Fruit fly (Drosophila melanogaster) whole organism, embryonic: ENCODE results near the gene CG43894.
A peak's percentile ranks its signal among the peaks of the same experiment; 100 is the strongest.

Experiments
- Adf1 ChIP-seq: fragments of 200-800 bp; sonication (Bioruptor generic); IDR thresholded peaks from 2 replicates; pipeline ENCODE4 v1.3.6; 2022; ENCODE audit warnings: missing biosample characterization, missing genetic modification characterization
- Awh ChIP-seq: fragments of 200-800 bp; sonication (Bioruptor generic); IDR thresholded peaks from 2 replicates; pipeline ENCODE4, ENCODE4 v1.3.6; 2022; ENCODE audit warnings: missing biosample characterization, missing genetic modification characterization
- B-H2 ChIP-seq: fragments of 200-800 bp; sonication (Bioruptor generic); optimal IDR thresholded peaks from 2 replicates; lab custom pipeline; 2018; ENCODE audit warnings: missing biosample characterization, mild to moderate bottlenecking, missing genetic modification characterization
- CG11093 ChIP-seq: fragments of 200-800 bp; sonication (Bioruptor generic); IDR thresholded peaks from 3 replicates; pipeline ENCODE4 v1.3.6; 2022; ENCODE audit warnings: missing biosample characterization, missing genetic modification characterization
- CG12071 ChIP-seq: fragments of 200-800 bp; sonication (Bioruptor generic); optimal IDR thresholded peaks from 3 replicates; lab custom pipeline; 2018; ENCODE audit warnings: missing biosample characterization, mild to moderate bottlenecking, missing genetic modification characterization
- CG13775 ChIP-seq: fragments of 200-800 bp; sonication (Bioruptor generic); optimal IDR thresholded peaks from 3 replicates; lab custom pipeline; 2017; ENCODE audit warnings: missing biosample characterization, mild to moderate bottlenecking, missing genetic modification characterization
- CG1529 ChIP-seq: fragments of 200-800 bp; sonication (Bioruptor generic); optimal IDR thresholded peaks from 3 replicates; lab custom pipeline; 2018; ENCODE audit warnings: missing biosample characterization, missing genetic modification characterization
- CG17802 ChIP-seq: fragments of 200-800 bp; sonication (Bioruptor generic); optimal IDR thresholded peaks from 2 replicates; lab custom pipeline; 2018; ENCODE audit warnings: missing biosample characterization, mild to moderate bottlenecking, missing genetic modification characterization, moderate library complexity
- CG17829 ChIP-seq: fragments of 200-800 bp; optimal IDR thresholded peaks from 2 replicates; lab custom pipeline; 2019; ENCODE audit warnings: missing biosample characterization, mild to moderate bottlenecking, missing genetic modification characterization, moderate library complexity
- CG18599 ChIP-seq: fragments of 200-800 bp; sonication (Bioruptor generic); optimal IDR thresholded peaks from 3 replicates; lab custom pipeline; 2017; ENCODE audit warnings: missing biosample characterization, missing genetic modification characterization, mild to moderate bottlenecking, moderate library complexity, missing genetic modification reagents
- CG18619 ChIP-seq: fragments of 200-800 bp; sonication (Bioruptor generic); optimal IDR thresholded peaks from 3 replicates; lab custom pipeline; 2017; ENCODE audit warnings: missing biosample characterization, mild to moderate bottlenecking, missing genetic modification characterization
- CG2116 ChIP-seq: fragments of 200-800 bp; sonication (Bioruptor generic); optimal IDR thresholded peaks from 3 replicates; lab custom pipeline; 2018; ENCODE audit warnings: missing biosample characterization, mild to moderate bottlenecking, missing genetic modification characterization
- CG2129 ChIP-seq: fragments of 200-800 bp; sonication (Bioruptor generic); IDR thresholded peaks from 2 replicates; pipeline ENCODE4 v1.3.6; 2022; ENCODE audit warnings: missing biosample characterization, missing genetic modification characterization; ENCODE audit not compliant: partially characterized antibody
- CG3281 ChIP-seq: fragments of 200-800 bp; sonication (Bioruptor generic); optimal IDR thresholded peaks from 3 replicates; lab custom pipeline; 2017; ENCODE audit warnings: missing biosample characterization, mild to moderate bottlenecking, missing genetic modification characterization
- CG4424 ChIP-seq: fragments of 200-800 bp; sonication (Bioruptor generic); optimal IDR thresholded peaks from 3 replicates; lab custom pipeline; 2016; ENCODE audit warnings: missing biosample characterization, missing genetic modification characterization
- CG6689 ChIP-seq: fragments of 200-800 bp; sonication (Bioruptor generic); IDR thresholded peaks from 2 replicates; pipeline ENCODE4 v1.3.6; 2022; ENCODE audit warnings: missing biosample characterization, missing genetic modification characterization
- CG8359 ChIP-seq: fragments of 200-800 bp; sonication (Bioruptor generic); optimal IDR thresholded peaks from 2 replicates; lab custom pipeline; 2017; ENCODE audit warnings: missing biosample characterization, mild to moderate bottlenecking, missing genetic modification characterization, borderline replicate concordance
- CG9437 ChIP-seq: fragments of 200-800 bp; sonication (Bioruptor generic); optimal IDR thresholded peaks from 2 replicates; lab custom pipeline; 2018; ENCODE audit warnings: missing biosample characterization, mild to moderate bottlenecking, missing genetic modification characterization
- CoRest ChIP-seq: fragments of 200-800 bp; sonication (Bioruptor generic); optimal IDR thresholded peaks from 3 replicates; lab custom pipeline; 2018; ENCODE audit warnings: missing biosample characterization, mild to moderate bottlenecking, missing genetic modification characterization, moderate library complexity
- Dek ChIP-seq: fragments of 200-800 bp; sonication (Bioruptor generic); optimal IDR thresholded peaks from 3 replicates; lab custom pipeline; 2019; ENCODE audit warnings: missing biosample characterization, mild to moderate bottlenecking, missing genetic modification characterization, moderate library complexity
- Ets97D ChIP-seq: fragments of 200-800 bp; sonication (Bioruptor generic); optimal IDR thresholded peaks from 3 replicates; lab custom pipeline; 2016; ENCODE audit warnings: missing biosample characterization, missing genetic modification characterization
- Fer2 ChIP-seq: fragments of 200-800 bp; sonication (Bioruptor generic); optimal IDR thresholded peaks from 2 replicates; lab custom pipeline; 2018; ENCODE audit warnings: missing biosample characterization, mild to moderate bottlenecking, missing genetic modification characterization, moderate library complexity
- HLH4C ChIP-seq: fragments of 200-800 bp; sonication (Bioruptor generic); IDR thresholded peaks from 3 replicates; pipeline ENCODE4 v1.3.6; 2022; ENCODE audit warnings: missing biosample characterization, missing genetic modification characterization; ENCODE audit not compliant: partially characterized antibody
- Hey ChIP-seq: fragments of 200-800 bp; sonication (Bioruptor generic); optimal IDR thresholded peaks from 3 replicates; lab custom pipeline; 2018; ENCODE audit warnings: missing biosample characterization, mild to moderate bottlenecking, missing genetic modification characterization
- PHDP ChIP-seq: fragments of 200-800 bp; sonication (Bioruptor generic); optimal IDR thresholded peaks from 3 replicates; lab custom pipeline; 2018; ENCODE audit warnings: missing biosample characterization, mild to moderate bottlenecking, missing genetic modification characterization, moderate library complexity
- Six4 ChIP-seq: fragments of 200-800 bp; sonication (Bioruptor generic); optimal IDR thresholded peaks from 2 replicates; lab custom pipeline; 2016; ENCODE audit warnings: missing biosample characterization, missing genetic modification characterization
- Ssrp ChIP-seq: fragments of 200-800 bp; sonication (Bioruptor generic); optimal IDR thresholded peaks from 2 replicates; lab custom pipeline; 2018; ENCODE audit warnings: missing biosample characterization, mild to moderate bottlenecking, missing genetic modification characterization, moderate library complexity
- ap ChIP-seq: fragments of 200-800 bp; sonication (Bioruptor generic); IDR thresholded peaks from 2 replicates; pipeline ENCODE4 v1.3.6; 2022; ENCODE audit warnings: missing biosample characterization, missing genetic modification characterization
- bcd ChIP-seq: fragments of 200-800 bp; sonication (Bioruptor generic); optimal IDR thresholded peaks from 2 replicates; lab custom pipeline; 2017; ENCODE audit warnings: missing biosample characterization, mild to moderate bottlenecking, missing genetic modification characterization
- danr ChIP-seq: fragments of 200-800 bp; sonication (Bioruptor generic); IDR thresholded peaks from 2 replicates; pipeline ENCODE4 v1.3.6; 2022; ENCODE audit warnings: missing biosample characterization, missing genetic modification characterization
- dpn ChIP-seq, 2 experiments: fragments of 200-800 bp; sonication (Bioruptor generic); optimal IDR thresholded peaks; 3 replicates each; lab custom pipeline; 2016; ENCODE audit warnings: missing biosample characterization in 2 of 2, missing genetic modification characterization in 2 of 2
- gro ChIP-seq: fragments of 200-800 bp; sonication (Bioruptor generic); optimal IDR thresholded peaks from 2 replicates; lab custom pipeline; 2016; ENCODE audit warnings: missing biosample characterization, missing genetic modification characterization
- hbn ChIP-seq: fragments of 200-800 bp; sonication (Bioruptor generic); IDR thresholded peaks from 2 replicates; pipeline ENCODE4 v1.3.6; 2022; ENCODE audit warnings: missing biosample characterization, missing genetic modification characterization; ENCODE audit not compliant: partially characterized antibody
- hth ChIP-seq: fragments of >200 bp; optimal IDR thresholded peaks from 2 replicates; lab custom pipeline; 2017; ENCODE audit warnings: inconsistent platforms
- jumu ChIP-seq: fragments of 200-800 bp; sonication (Bioruptor generic); optimal IDR thresholded peaks from 3 replicates; lab custom pipeline; 2016; ENCODE audit warnings: missing biosample characterization, missing genetic modification characterization
- knrl ChIP-seq: fragments of 200-800 bp; sonication (Bioruptor generic); IDR thresholded peaks from 3 replicates; pipeline ENCODE4 v1.3.6; 2022; ENCODE audit warnings: missing biosample characterization, missing genetic modification characterization; ENCODE audit not compliant: partially characterized antibody
- lab ChIP-seq: fragments of 200-800 bp; sonication (Bioruptor generic); optimal IDR thresholded peaks from 3 replicates; lab custom pipeline; 2017; ENCODE audit warnings: missing biosample characterization, missing genetic modification characterization, mild to moderate bottlenecking, moderate library complexity, missing genetic modification reagents
- lbe ChIP-seq: fragments of 200-800 bp; sonication (Bioruptor generic); optimal IDR thresholded peaks from 2 replicates; lab custom pipeline; 2016; ENCODE audit warnings: missing biosample characterization, mild to moderate bottlenecking, missing genetic modification characterization
- mld ChIP-seq: fragments of 200-800 bp; sonication (Bioruptor generic); IDR thresholded peaks from 3 replicates; pipeline ENCODE4 v1.3.6; 2022; ENCODE audit warnings: missing biosample characterization, missing genetic modification characterization; ENCODE audit not compliant: partially characterized antibody
- prd ChIP-seq, 3 experiments: fragments of >200 bp in 2 of 3; fragments of 200-800 bp in 1 of 3; sonication (Bioruptor generic) in 1 of 3; optimal IDR thresholded peaks in 2 of 3; IDR thresholded peaks in 1 of 3; 2 replicates in 2 of 3; 3 replicates in 1 of 3; pipeline versions ENCODE4 v1.3.6 to Lab custom; 2017 to 2022; ENCODE audit warnings: missing biosample characterization in 1 of 3, missing genetic modification characterization in 1 of 3
- pum ChIP-seq: fragments of 200-800 bp; sonication (Bioruptor generic); optimal IDR thresholded peaks from 2 replicates; lab custom pipeline; 2016; ENCODE audit warnings: missing biosample characterization, missing genetic modification characterization
- sc ChIP-seq, 3 experiments: fragments of >200 bp in 2 of 3; fragments of 200-800 bp in 1 of 3; sonication (Bioruptor generic) in 1 of 3; optimal IDR thresholded peaks; 2 replicates in 2 of 3; 3 replicates in 1 of 3; lab custom pipeline; 2017; ENCODE audit warnings: mild to moderate bottlenecking in 1 of 3, missing biosample characterization in 1 of 3, missing genetic modification characterization in 1 of 3, missing genetic modification reagents in 1 of 3
- sd ChIP-seq: fragments of 200-800 bp; sonication (Bioruptor generic); optimal IDR thresholded peaks from 3 replicates; lab custom pipeline; 2018; ENCODE audit warnings: missing biosample characterization, mild to moderate bottlenecking, missing genetic modification characterization, moderate library complexity
- sim ChIP-seq: fragments of 200-800 bp; sonication (Bioruptor generic); IDR thresholded peaks from 2 replicates; pipeline ENCODE4 v1.3.6; 2022; ENCODE audit warnings: missing biosample characterization, missing genetic modification characterization
- slou ChIP-seq: fragments of 200-800 bp; sonication (Bioruptor generic); optimal IDR thresholded peaks from 3 replicates; lab custom pipeline; 2016; ENCODE audit warnings: missing biosample characterization, missing genetic modification characterization
- toy ChIP-seq: fragments of 200-800 bp; sonication (Bioruptor generic); IDR thresholded peaks from 2 replicates; pipeline ENCODE4 v1.3.6; 2022; ENCODE audit warnings: missing biosample characterization, missing genetic modification characterization
- vfl ChIP-seq: fragments of 200-800 bp; sonication (Bioruptor generic); optimal IDR thresholded peaks from 2 replicates; lab custom pipeline; 2016; ENCODE audit warnings: missing biosample characterization, missing genetic modification characterization

Gene CG43894

DNA sequence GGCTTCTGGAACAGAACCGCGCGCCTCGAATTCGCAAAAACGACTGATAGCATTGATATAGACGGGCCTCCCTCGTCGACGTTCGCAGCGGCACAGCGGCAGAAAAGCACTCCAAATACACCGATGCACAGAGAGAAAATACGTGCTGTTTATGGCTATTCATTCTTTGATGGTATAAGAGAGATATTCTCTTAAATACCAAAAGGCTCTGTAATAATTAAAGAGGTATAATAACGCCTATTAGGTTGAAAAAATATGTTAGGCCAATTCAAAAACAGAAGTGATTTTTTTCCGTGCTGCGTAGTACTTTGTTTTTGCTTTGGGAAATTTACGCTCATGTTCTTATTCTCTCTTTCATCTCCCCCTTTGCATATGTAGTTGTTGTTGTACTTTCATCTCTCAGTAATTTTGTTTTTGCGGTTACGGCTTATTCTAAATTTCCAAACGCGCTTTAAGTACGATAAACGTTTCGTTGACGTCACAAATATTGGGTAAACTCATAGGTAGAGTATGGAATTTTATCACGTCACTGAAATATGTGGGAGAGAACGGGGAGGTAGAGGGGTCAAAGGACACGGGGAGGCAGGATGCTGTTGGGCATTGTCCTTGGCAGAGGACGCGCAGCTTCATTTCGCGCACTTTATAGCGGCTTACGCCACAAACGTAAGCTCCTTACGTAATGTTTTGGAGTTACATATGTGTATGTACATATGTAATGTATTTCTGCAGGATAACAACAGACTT lies 46.3 kb upstream of the CG43894 start, which contains the start of gene nebu (continued):
- TF ChIP-seq pum (peak; percentile 91), lab (GFP tag; lab: Kevin White, UChicago) (peak; percentile 99), Ets97D (GFP tag; lab: Kevin White, UChicago) (peak; percentile 88), hth (lab: Kevin White, UChicago) (no peak), CG11093 (GFP tag; lab: Robert Waterston, UW) (peak; percentile 94), hbn (GFP tag; lab: Robert Waterston, UW) (no peak), mld (GFP tag; lab: Robert Waterston, UW) (no peak), bcd (GFP tag; lab: Kevin White, UChicago) (peak; percentile 97), gro (GFP tag; lab: Kevin White, UChicago) (peak; percentile 99), B-H2 (GFP tag; lab: Kevin White, UChicago) (peak; percentile 96), CG2116 (GFP tag; lab: Kevin White, UChicago) (peak; percentile 73), lbe (GFP tag; lab: Kevin White, UChicago) (peak; percentile 97), CG8359 (GFP tag; lab: Kevin White, UChicago) (peak; percentile 63), CG6689 (GFP tag; lab: Robert Waterston, UW) (peak; percentile 94; the same call in 1 of the 2 replicates), CG18599 (peak; percentile 99), CG1529 (GFP tag; lab: Kevin White, UChicago) (peak; percentile 82), knrl (GFP tag; lab: Robert Waterston, UW) (no peak), CG18619 (GFP tag; lab: Kevin White, UChicago) (peak; percentile 96), CG9437 (peak; percentile 95), dpn (GFP tag; optimal IDR thresholded peaks at IDR 0.05; lab: Kevin White, UChicago) (peak; percentile 97), Six4 (peak; percentile 89), jumu (GFP tag; lab: Kevin White, UChicago) (peak; percentile 95), Awh (GFP tag; lab: Robert Waterston, UW) (peak; percentile 96), danr (GFP tag; lab: Robert Waterston, UW) (peak; percentile 95), HLH4C (GFP tag; lab: Robert Waterston, UW) (no peak), Dek (tag; lab: Kevin White, UChicago) (peak; percentile 97), Fer2 (tag; lab: Kevin White, UChicago) (peak; percentile 92), CG17802 (peak; percentile 65), toy (GFP tag; lab: Robert Waterston, UW) (peak; percentile 91), PHDP (tag; lab: Kevin White, UChicago) (peak; percentile 97), Ssrp (tag; lab: Kevin White, UChicago) (peak; percentile 83), Adf1 (peak; percentile 89), ap (GFP tag; lab: Robert Waterston, UW) (no peak; the same call in 1 of the 2 replicates), prd (optimal IDR thresholded peaks at IDR 0.05; lab: Kevin White, UChicago) (no peak), prd (GFP tag; IDR thresholded peaks at IDR 0.05; lab: Robert Waterston, UW) (peak; percentile 97), CG3281 (GFP tag; lab: Kevin White, UChicago) (peak; percentile 98), sim (peak; percentile 87), CG4424 (GFP tag; lab: Kevin White, UChicago) (peak; percentile 84), CG12071 (GFP tag; lab: Kevin White, UChicago) (peak; percentile 96), CG2129 (no peak), CoRest (peak; percentile 94), sd (tag; lab: Kevin White, UChicago) (peak; percentile 91), slou (GFP tag; lab: Kevin White, UChicago) (peak; percentile 86), Hey (tag; lab: Kevin White, UChicago) (peak; percentile 83), CG13775 (GFP tag; lab: Kevin White, UChicago) (peak; percentile 94), CG17829 (tag; lab: Kevin White, UChicago) (peak; percentile 92), vfl (peak; percentile 95), sc (optimal IDR thresholded peaks at IDR 0.05; lab: Kevin White, UChicago) (no peak), sc (GFP tag; optimal IDR thresholded peaks at IDR 0.05; lab: Kevin White, UChicago) (peak; percentile 76)
